Worm (Caenorhabditis elegans) whole organism, L2 larva: ENCODE results near the gene duo-1.
A peak's percentile ranks its signal among the peaks of the same experiment; 100 is the strongest.

ENCODE experiments used
- C34F6.9 ChIP-seq: fragments of 150-350 bp; optimal IDR thresholded peaks from 2 replicates; lab custom pipeline; 2014; ENCODE audit warnings: missing biosample characterization, missing genetic modification characterization
- F13H6.1 ChIP-seq: sonication (generic microtip); optimal IDR thresholded peaks from 2 replicates; lab custom pipeline; 2016; ENCODE audit warnings: missing genetic modification characterization, missing compliant biosample characterization
- R02D3.7 ChIP-seq: fragments of 150-350 bp; optimal IDR thresholded peaks from 2 replicates; lab custom pipeline; 2014; ENCODE audit warnings: missing biosample characterization, missing genetic modification characterization
- Y55F3AM.14 ChIP-seq: fragments of 200-800 bp; sonication (Bioruptor generic); optimal IDR thresholded peaks from 2 replicates; lab custom pipeline; 2018; ENCODE audit warnings: mild to moderate bottlenecking, missing genetic modification characterization, missing compliant biosample characterization
- ZK546.5 ChIP-seq: sonication (generic microtip); optimal IDR thresholded peaks from 2 replicates; lab custom pipeline; 2017; ENCODE audit warnings: missing biosample characterization, missing genetic modification characterization
- aly-2 ChIP-seq: fragments of 150-350 bp; optimal IDR thresholded peaks from 2 replicates; lab custom pipeline; 2014; ENCODE audit warnings: missing biosample characterization, missing genetic modification characterization
- blmp-1 ChIP-seq: sonication (generic microtip); optimal IDR thresholded peaks from 2 replicates; lab custom pipeline; 2017; ENCODE audit warnings: missing genetic modification characterization, mild to moderate bottlenecking, missing compliant biosample characterization, antibody characterized with exemption, moderate library complexity; ENCODE audit not compliant: insufficient read depth
- ceh-82 ChIP-seq: fragments of 150-350 bp; optimal IDR thresholded peaks from 2 replicates; lab custom pipeline; 2014; ENCODE audit warnings: missing biosample characterization, missing genetic modification characterization
- crh-2 ChIP-seq: sonication (generic microtip); optimal IDR thresholded peaks from 2 replicates; lab custom pipeline; 2017; ENCODE audit warnings: missing biosample characterization, missing genetic modification characterization
- dmd-4 ChIP-seq: sonication (generic microtip); optimal IDR thresholded peaks from 2 replicates; lab custom pipeline; 2017; ENCODE audit warnings: missing biosample characterization, missing genetic modification characterization
- elt-1 ChIP-seq: fragments of 150-350 bp; optimal IDR thresholded peaks from 2 replicates; lab custom pipeline; 2014; ENCODE audit warnings: missing biosample characterization, missing genetic modification characterization
- elt-3 ChIP-seq: sonication (generic microtip); optimal IDR thresholded peaks from 2 replicates; lab custom pipeline; 2017; ENCODE audit warnings: missing biosample characterization, missing genetic modification characterization
- fos-1 ChIP-seq: fragments of 150-350 bp; optimal IDR thresholded peaks from 2 replicates; lab custom pipeline; 2014; ENCODE audit warnings: missing biosample characterization, missing genetic modification characterization
- lin-11 ChIP-seq: fragments of 150-350 bp; sonication (generic microtip); optimal IDR thresholded peaks from 2 replicates; lab custom pipeline; 2014; ENCODE audit warnings: missing biosample characterization, missing genetic modification characterization, inconsistent platforms, mixed read lengths
- lin-13 ChIP-seq: fragments of 150-350 bp; optimal IDR thresholded peaks from 2 replicates; lab custom pipeline; 2014; ENCODE audit warnings: missing biosample characterization, missing genetic modification reagents, missing genetic modification characterization
- lin-39 ChIP-seq: fragments of 150-350 bp; optimal IDR thresholded peaks from 2 replicates; lab custom pipeline; 2014; ENCODE audit warnings: missing biosample characterization, missing genetic modification reagents, missing genetic modification characterization
- lsy-2 ChIP-seq, 2 experiments: fragments of 150-350 bp in 1 of 2; sonication (generic microtip) in 1 of 2; optimal IDR thresholded peaks; 2 replicates each; lab custom pipeline; 2014 to 2017; ENCODE audit warnings: missing biosample characterization in 2 of 2, missing genetic modification characterization in 2 of 2
- mab-5 ChIP-seq: fragments of 150-350 bp; optimal IDR thresholded peaks from 2 replicates; lab custom pipeline; 2014; ENCODE audit warnings: missing biosample characterization, missing genetic modification characterization
- mdl-1 ChIP-seq, 2 experiments: fragments of 150-350 bp in 1 of 2; sonication (generic microtip) in 1 of 2; optimal IDR thresholded peaks; 2 replicates each; lab custom pipeline; 2017; ENCODE audit warnings: missing biosample characterization in 2 of 2, missing genetic modification characterization in 2 of 2
- nhr-10 ChIP-seq: sonication (generic microtip); optimal IDR thresholded peaks from 2 replicates; lab custom pipeline; 2017; ENCODE audit warnings: missing biosample characterization, missing genetic modification characterization
- nhr-11 ChIP-seq: fragments of 150-350 bp; optimal IDR thresholded peaks from 2 replicates; lab custom pipeline; 2014; ENCODE audit warnings: missing biosample characterization, missing genetic modification characterization
- nhr-12 ChIP-seq: fragments of 150-350 bp; optimal IDR thresholded peaks from 2 replicates; lab custom pipeline; 2014; ENCODE audit warnings: missing biosample characterization, missing genetic modification characterization
- nhr-21 ChIP-seq: fragments of 150-350 bp; optimal IDR thresholded peaks from 2 replicates; lab custom pipeline; 2014; ENCODE audit warnings: missing biosample characterization, missing genetic modification characterization
- nhr-77 ChIP-seq: fragments of 150-350 bp; optimal IDR thresholded peaks from 2 replicates; lab custom pipeline; 2014; ENCODE audit warnings: missing biosample characterization, missing genetic modification characterization
- sem-4 ChIP-seq: fragments of 150-350 bp; optimal IDR thresholded peaks from 2 replicates; lab custom pipeline; 2014; ENCODE audit warnings: missing biosample characterization, missing genetic modification reagents, missing genetic modification characterization
- skn-1 ChIP-seq: sonication (generic microtip); optimal IDR thresholded peaks from 2 replicates; lab custom pipeline; 2017; ENCODE audit warnings: missing biosample characterization, missing genetic modification characterization
- sma-3 ChIP-seq: sonication (generic microtip); optimal IDR thresholded peaks from 2 replicates; lab custom pipeline; 2016; ENCODE audit warnings: missing genetic modification reagents, missing genetic modification characterization, missing compliant biosample characterization
- snpc-4 ChIP-seq: fragments of 150-350 bp; optimal IDR thresholded peaks from 2 replicates; lab custom pipeline; 2014; ENCODE audit warnings: missing biosample characterization, missing genetic modification characterization
- unc-39 ChIP-seq: fragments of 150-350 bp; optimal IDR thresholded peaks from 2 replicates; lab custom pipeline; 2014; ENCODE audit warnings: missing biosample characterization, missing genetic modification characterization
- unc-55 ChIP-seq: fragments of 150-350 bp; sonication (generic microtip); optimal IDR thresholded peaks from 3 replicates; lab custom pipeline; 2014; ENCODE audit warnings: missing biosample characterization, missing genetic modification reagents, missing genetic modification characterization
- unc-62 ChIP-seq: fragments of 150-350 bp; optimal IDR thresholded peaks from 2 replicates; lab custom pipeline; 2014; ENCODE audit warnings: missing biosample characterization, missing genetic modification reagents, missing genetic modification characterization
- ztf-1 ChIP-seq: fragments of 200-800 bp; sonication (Bioruptor generic); conservative IDR thresholded peaks from 2 replicates; pipeline ENCODE4 v1.3.6; 2022; ENCODE audit warnings: missing genetic modification characterization, missing compliant biosample characterization
- ztf-11 ChIP-seq: sonication (generic microtip); optimal IDR thresholded peaks from 2 replicates; lab custom pipeline; 2017; ENCODE audit warnings: missing biosample characterization, missing genetic modification characterization
- ztf-4 ChIP-seq: fragments of 150-350 bp; optimal IDR thresholded peaks from 2 replicates; lab custom pipeline; 2014; ENCODE audit warnings: missing biosample characterization, missing genetic modification characterization

Gene duo-1

ce11 chrV:11572803-11573490, 18.5 kb downstream of the duo-1 start, which contains the start of the genes H12C20.7 and nhr-68 (continued):
- TF ChIP-seq elt-3 (tag; lab: Kevin White, UChicago) (no peak), fos-1 (tag; lab: Kevin White, UChicago) (peak; percentile 86), dmd-4 (tag; lab: Kevin White, UChicago) (no peak), F13H6.1 (peak; percentile 97), blmp-1 (peak; percentile 85), snpc-4 (tag; lab: Kevin White, UChicago) (no peak), mab-5 (tag; lab: Kevin White, UChicago) (no peak), R02D3.7 (tag; lab: Kevin White, UChicago) (no peak), mdl-1 (tag; optimal IDR thresholded peaks at IDR 0.05; lab: Kevin White, UChicago) (peak; percentile 34 to 89), lsy-2 (tag; optimal IDR thresholded peaks at IDR 0.05; lab: Kevin White, UChicago) (peak in 1 of 2 experiments; percentile 90), skn-1 (tag; lab: Kevin White, UChicago) (no peak), nhr-10 (tag; lab: Kevin White, UChicago) (peak; percentile 97), nhr-11 (tag; lab: Kevin White, UChicago) (peak; percentile 4), aly-2 (tag; lab: Kevin White, UChicago) (no peak), sem-4 (tag; lab: Kevin White, UChicago) (peak; percentile 90), C34F6.9 (tag; lab: Kevin White, UChicago) (peak; percentile 49), nhr-12 (no peak), ztf-1 (GFP tag; lab: Robert Waterston, UW) (no peak)

- TF ChIP-seq F13H6.1 (no peak), R02D3.7 (tag; lab: Kevin White, UChicago) (no peak), snpc-4 (tag; lab: Kevin White, UChicago) (no peak), lsy-2 (tag; optimal IDR thresholded peaks at IDR 0.05; lab: Kevin White, UChicago) (peak in 1 of 2 experiments; percentile 37), ceh-82 (tag; lab: Kevin White, UChicago) (no peak), fos-1 (tag; lab: Kevin White, UChicago) (peak; percentile 7), Y55F3AM.14 (GFP tag; lab: Kevin White, UChicago) (no peak), lin-39 (tag; lab: Kevin White, UChicago) (no peak), crh-2 (no peak), elt-3 (tag; lab: Kevin White, UChicago) (no peak), skn-1 (tag; lab: Kevin White, UChicago) (no peak), ztf-11 (tag; lab: Kevin White, UChicago) (no peak), sma-3 (GFP tag; lab: Kevin White, UChicago) (no peak), nhr-21 (no peak)
- TF ChIP-seq, all 48 proteins: peak for 2
Observed at ce11 chrV:11574563-11574962, 20.1 kb downstream of the duo-1 start.

- no peak for TF ChIP-seq nhr-12
- no peak for TF ChIP-seq lsy-2 (tag; optimal IDR thresholded peaks at IDR 0.05; lab: Kevin White, UChicago)
- TF ChIP-seq ztf-4, result no peak
- no peak for TF ChIP-seq mab-5 (tag; lab: Kevin White, UChicago)
- TF ChIP-seq ZK546.5, result no peak
- TF ChIP-seq crh-2, result no peak
- TF ChIP-seq nhr-77 (tag; lab: Kevin White, UChicago), result no peak
- no peak for TF ChIP-seq unc-39 (tag; lab: Kevin White, UChicago)
- TF ChIP-seq C34F6.9 (tag; lab: Kevin White, UChicago), result no peak
- no peak for TF ChIP-seq fos-1 (tag; lab: Kevin White, UChicago)
- no peak for TF ChIP-seq lin-11
- no peak for TF ChIP-seq elt-1 (tag; lab: Kevin White, UChicago)
- TF ChIP-seq, all 48 proteins: peak for 0
Observed at ce11 chrV:11580826-11581225, 26.4 kb downstream of the duo-1 start, which contains the start of gene srx-90. srx-90 (plus strand) TSS chrV:11581126.

ce11 chrV:11583212-11583611, 28.8 kb downstream of the duo-1 start, which contains the start of gene srx-88:
srx-88 (plus strand) TSS chrV:11583512.
- no peak for TF ChIP-seq lin-13 (GFP tag; lab: Kevin White, UChicago)
- no peak for TF ChIP-seq unc-62 (GFP tag; lab: Kevin White, UChicago)
- TF ChIP-seq crh-2, result no peak
- no peak for TF ChIP-seq unc-55
- TF ChIP-seq sem-4 (tag; lab: Kevin White, UChicago), result no peak
- TF ChIP-seq, all 48 proteins: peak for 0
